Worm (Caenorhabditis elegans) whole organism, young adult: ENCODE data around the gene F22H10.11.
A peak's percentile ranks its signal among the peaks of the same experiment; 100 is the strongest.

Source experiments
- B0019.2 ChIP-seq: fragments of 200-800 bp; sonication (Bioruptor generic); conservative IDR thresholded peaks from 2 replicates; pipeline ENCODE4 v1.3.6; 2022; ENCODE audit warnings: missing genetic modification reagents, missing genetic modification characterization, missing compliant biosample characterization
- F22D6.2 ChIP-seq: sonication (generic microtip); optimal IDR thresholded peaks from 2 replicates; lab custom pipeline; 2016; ENCODE audit warnings: mild to moderate bottlenecking, missing genetic modification characterization, missing compliant biosample characterization
- F55B11.4 ChIP-seq: sonication (generic microtip); optimal IDR thresholded peaks from 2 replicates; lab custom pipeline; 2016; ENCODE audit warnings: missing compliant biosample characterization, missing genetic modification characterization, borderline replicate concordance; ENCODE audit not compliant: insufficient read depth
- F57A8.1 ChIP-seq: fragments of 200-800 bp; sonication (Bioruptor generic); optimal IDR thresholded peaks from 2 replicates; lab custom pipeline; 2018; ENCODE audit warnings: mild to moderate bottlenecking, missing genetic modification characterization, moderate library complexity, missing compliant biosample characterization
- F57C9.4 ChIP-seq: sonication (generic microtip); optimal IDR thresholded peaks from 2 replicates; lab custom pipeline; 2017; ENCODE audit warnings: mild to moderate bottlenecking, missing genetic modification characterization, missing compliant biosample characterization
- K12H6.12 ChIP-seq: fragments of 200-800 bp; sonication (Bioruptor generic); optimal IDR thresholded peaks from 2 replicates; lab custom pipeline; 2018; ENCODE audit warnings: mild to moderate bottlenecking, missing genetic modification characterization, missing compliant biosample characterization
- Y67H2A.10 ChIP-seq: fragments of 200-800 bp; sonication (Bioruptor generic); conservative IDR thresholded peaks from 2 replicates; pipeline ENCODE4 v1.3.6; 2022; ENCODE audit warnings: missing genetic modification reagents, missing genetic modification characterization, missing compliant biosample characterization
- Y95B8A.8 ChIP-seq: fragments of 200-800 bp; sonication (Bioruptor generic); IDR thresholded peaks from 2 replicates; pipeline ENCODE4 v1.3.6; 2022; ENCODE audit warnings: missing genetic modification reagents, missing genetic modification characterization, missing compliant biosample characterization
- ZK185.1 ChIP-seq: sonication (generic microtip); optimal IDR thresholded peaks from 2 replicates; lab custom pipeline; 2016; ENCODE audit warnings: mild to moderate bottlenecking, missing genetic modification characterization, missing compliant biosample characterization; ENCODE audit not compliant: poor library complexity, severe bottlenecking
- akir-1 ChIP-seq: fragments of 200-800 bp; sonication (Bioruptor generic); optimal IDR thresholded peaks from 2 replicates; lab custom pipeline; 2018; ENCODE audit warnings: mild to moderate bottlenecking, missing genetic modification characterization, moderate library complexity, missing compliant biosample characterization
- ceh-91 ChIP-seq: fragments of 200-800 bp; sonication (Bioruptor generic); IDR thresholded peaks from 2 replicates; pipeline ENCODE4 v1.3.6; 2022; ENCODE audit warnings: missing genetic modification reagents, missing genetic modification characterization, missing compliant biosample characterization
- die-1 ChIP-seq: sonication (generic microtip); optimal IDR thresholded peaks from 2 replicates; lab custom pipeline; 2016; ENCODE audit warnings: missing genotype, mild to moderate bottlenecking, missing genetic modification characterization, missing compliant biosample characterization
- dox-1 ChIP-seq: fragments of 200-800 bp; sonication (Bioruptor generic); IDR thresholded peaks from 2 replicates; pipeline ENCODE4 v1.3.6; 2022; ENCODE audit warnings: missing genetic modification reagents, missing genetic modification characterization, missing compliant biosample characterization
- egrh-3 ChIP-seq: fragments of 200-800 bp; sonication (Bioruptor generic); IDR thresholded peaks from 2 replicates; pipeline ENCODE4 v1.3.6; 2022; ENCODE audit warnings: missing genetic modification reagents, missing genetic modification characterization, missing compliant biosample characterization
- hlh-12 ChIP-seq: sonication (generic microtip); optimal IDR thresholded peaks from 2 replicates; lab custom pipeline; 2016; ENCODE audit warnings: missing genetic modification characterization, missing compliant biosample characterization
- hlh-26 ChIP-seq: fragments of 200-800 bp; sonication (Bioruptor generic); conservative IDR thresholded peaks from 2 replicates; pipeline ENCODE4 v1.3.6; 2022; ENCODE audit warnings: missing genetic modification reagents, missing genetic modification characterization, missing compliant biosample characterization
- hrde-1 ChIP-seq: sonication (generic microtip); optimal IDR thresholded peaks from 2 replicates; lab custom pipeline; 2016; ENCODE audit warnings: missing genetic modification characterization, mild to moderate bottlenecking, missing compliant biosample characterization, moderate library complexity, missing genotype, missing genetic modification reagents, borderline replicate concordance
- let-526 ChIP-seq: fragments of 200-800 bp; sonication (Bioruptor generic); IDR thresholded peaks from 2 replicates; pipeline ENCODE4 v1.3.6; 2022; ENCODE audit warnings: missing genetic modification reagents, missing genetic modification characterization, missing compliant biosample characterization
- lin-26 ChIP-seq: fragments of 200-800 bp; sonication (Bioruptor generic); IDR thresholded peaks from 2 replicates; pipeline ENCODE4 v1.3.6; 2022; ENCODE audit warnings: missing genetic modification reagents, missing genetic modification characterization, missing compliant biosample characterization
- lsl-1 ChIP-seq: fragments of 200-800 bp; sonication (Bioruptor generic); optimal IDR thresholded peaks from 2 replicates; lab custom pipeline; 2018; ENCODE audit warnings: mild to moderate bottlenecking, missing genetic modification characterization, moderate library complexity, missing compliant biosample characterization
- madf-3 ChIP-seq: fragments of 200-800 bp; sonication (Bioruptor generic); IDR thresholded peaks from 2 replicates; pipeline ENCODE4 v1.3.6; 2022; ENCODE audit warnings: missing genetic modification reagents, missing genetic modification characterization, missing compliant biosample characterization
- nfya-1 ChIP-seq: sonication (generic microtip); optimal IDR thresholded peaks from 2 replicates; lab custom pipeline; 2017; ENCODE audit warnings: antibody characterized with exemption, missing compliant biosample characterization, missing genetic modification characterization, borderline replicate concordance; ENCODE audit not compliant: insufficient read depth
- nhr-120 ChIP-seq: fragments of 200-800 bp; sonication (Bioruptor generic); IDR thresholded peaks from 2 replicates; pipeline ENCODE4 v1.3.6; 2022; ENCODE audit warnings: missing genetic modification characterization, missing compliant biosample characterization
- nhr-179 ChIP-seq: sonication (generic microtip); optimal IDR thresholded peaks from 2 replicates; lab custom pipeline; 2016; ENCODE audit warnings: mild to moderate bottlenecking, missing genetic modification characterization, missing compliant biosample characterization
- rcor-1 ChIP-seq: fragments of 200-800 bp; sonication (Bioruptor generic); IDR thresholded peaks from 2 replicates; pipeline ENCODE4 v1.3.6; 2022; ENCODE audit warnings: missing genetic modification reagents, missing genetic modification characterization, missing compliant biosample characterization
- snpc-1.1 ChIP-seq: sonication (generic microtip); optimal IDR thresholded peaks from 2 replicates; lab custom pipeline; 2017; ENCODE audit warnings: missing genetic modification characterization, mild to moderate bottlenecking, missing compliant biosample characterization, antibody characterized with exemption, moderate library complexity, missing genotype, missing genetic modification reagents; ENCODE audit not compliant: insufficient read depth
- snpc-1.3 ChIP-seq: sonication (generic microtip); optimal IDR thresholded peaks from 2 replicates; lab custom pipeline; 2017; ENCODE audit warnings: missing genetic modification characterization, mild to moderate bottlenecking, missing compliant biosample characterization, antibody characterized with exemption, moderate library complexity, missing genotype, missing genetic modification reagents; ENCODE audit not compliant: insufficient read depth
- snpc-4 ChIP-seq, 5 experiments: fragments of 150-350 bp in 1 of 5; sonication (generic microtip) in 4 of 5; optimal IDR thresholded peaks; 2 replicates each; lab custom pipeline; 2014 to 2018; ENCODE audit warnings: missing genetic modification characterization in 5 of 5, missing biosample characterization in 3 of 5, antibody characterized with exemption in 2 of 5, mild to moderate bottlenecking in 2 of 5, missing compliant biosample characterization in 2 of 5, missing genotype in 2 of 5, moderate library complexity in 2 of 5, missing genetic modification reagents in 1 of 5
- tbp1 ChIP-seq: fragments of 200-800 bp; sonication (Bioruptor generic); optimal IDR thresholded peaks from 2 replicates; lab custom pipeline; 2018; ENCODE audit warnings: mild to moderate bottlenecking, missing genetic modification characterization, missing compliant biosample characterization
- tbx-9 ChIP-seq: sonication (generic microtip); optimal IDR thresholded peaks from 2 replicates; lab custom pipeline; 2016; ENCODE audit warnings: borderline replicate concordance, missing genetic modification characterization, inconsistent platforms, missing compliant biosample characterization
- unc-130 ChIP-seq: sonication (generic microtip); optimal IDR thresholded peaks from 2 replicates; lab custom pipeline; 2016; ENCODE audit warnings: missing genetic modification reagents, missing genetic modification characterization, missing compliant biosample characterization
- unc-62 ChIP-seq: fragments of 150-350 bp; optimal IDR thresholded peaks from 2 replicates; lab custom pipeline; 2014; ENCODE audit warnings: missing biosample characterization, missing genetic modification reagents, missing genetic modification characterization
- xnd-1 ChIP-seq: sonication (generic microtip); optimal IDR thresholded peaks from 2 replicates; lab custom pipeline; 2016; ENCODE audit warnings: missing genotype, missing genetic modification reagents, missing genetic modification characterization, missing compliant biosample characterization
- zfh-2 ChIP-seq: fragments of 200-800 bp; sonication (Bioruptor generic); conservative IDR thresholded peaks from 2 replicates; pipeline ENCODE4 v1.3.6; 2022; ENCODE audit warnings: missing genetic modification reagents, missing genetic modification characterization, missing compliant biosample characterization
- zim-3 ChIP-seq: sonication (generic microtip); optimal IDR thresholded peaks from 2 replicates; lab custom pipeline; 2017; ENCODE audit warnings: mild to moderate bottlenecking, missing genetic modification characterization, moderate library complexity, missing compliant biosample characterization
- ztf-28 ChIP-seq: fragments of 200-800 bp; sonication (Bioruptor generic); IDR thresholded peaks from 2 replicates; pipeline ENCODE4 v1.3.6; 2022; ENCODE audit warnings: missing genetic modification reagents, missing genetic modification characterization, missing compliant biosample characterization
- ztf-3 ChIP-seq: fragments of 200-800 bp; sonication (Bioruptor generic); optimal IDR thresholded peaks from 2 replicates; lab custom pipeline; 2018; ENCODE audit warnings: mild to moderate bottlenecking, missing genetic modification characterization, missing compliant biosample characterization
- ztf-6 ChIP-seq: fragments of 200-800 bp; sonication (Bioruptor generic); IDR thresholded peaks from 2 replicates; pipeline ENCODE4 v1.3.6; 2022; ENCODE audit warnings: missing genetic modification reagents, missing genetic modification characterization, missing compliant biosample characterization

Gene F22H10.11

DNA sequence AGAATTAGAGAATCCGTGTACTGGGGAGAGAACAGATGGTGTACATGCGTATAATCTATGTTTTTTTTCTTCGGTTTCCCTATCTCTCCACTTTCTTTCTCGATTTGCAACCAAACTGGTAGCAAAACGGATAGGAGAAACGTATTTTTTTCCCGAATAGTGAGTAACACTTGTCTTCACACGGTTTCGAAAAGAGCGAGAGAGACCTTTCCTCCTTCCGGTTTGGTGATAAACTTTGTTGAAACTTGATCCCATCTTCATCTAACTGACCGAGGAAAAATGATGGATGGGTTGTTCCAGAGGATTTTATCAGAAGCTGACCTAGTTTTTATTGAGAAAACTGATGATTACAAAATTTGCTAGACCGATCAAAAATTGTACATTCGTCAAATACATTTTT is 29.5 kb downstream of the F22H10.11 start:
- TF ChIP-seq unc-130 (GFP tag; lab: Kevin White, UChicago) (no peak), K12H6.12 (tag; lab: Kevin White, UChicago) (no peak), snpc-1.3 (no peak), tbp1 (no peak), lin-26 (no peak), xnd-1 (tag; lab: Kevin White, UChicago) (no peak), lsl-1 (GFP tag; lab: Kevin White, UChicago) (no peak), F57C9.4 (tag; lab: Kevin White, UChicago) (no peak), nhr-179 (tag; lab: Kevin White, UChicago) (no peak), die-1 (tag; lab: Kevin White, UChicago) (no peak), zim-3 (tag; lab: Kevin White, UChicago) (no peak)

DNA sequence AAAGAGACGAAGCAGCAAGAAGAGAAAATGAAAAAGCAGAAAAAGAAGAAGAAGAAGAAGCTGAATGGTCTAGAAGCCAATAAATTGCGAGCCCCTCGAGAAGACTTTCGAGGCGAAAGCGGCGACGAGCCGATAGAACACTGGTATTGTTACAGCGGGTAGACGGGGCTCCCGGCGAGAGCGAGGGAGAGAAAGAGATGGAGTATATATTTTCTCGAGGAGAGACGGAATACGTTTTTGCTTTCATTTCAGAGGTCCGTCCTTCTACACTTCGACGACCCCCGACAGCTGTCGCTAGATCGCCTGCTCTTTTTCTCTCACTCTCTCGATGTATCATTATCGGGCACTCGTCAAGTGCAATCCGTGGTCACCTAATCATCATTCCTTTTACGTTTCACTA is 32.6 kb downstream of the F22H10.11 start:
- 0 out of 2 replicates have a peak, but pooled peaks have one; percentile 6 for TF ChIP-seq nhr-120 (GFP tag; lab: Robert Waterston, UW)
- TF ChIP-seq zfh-2 (GFP tag; lab: Robert Waterston, UW): peak; percentile 72
- TF ChIP-seq B0019.2 (GFP tag; lab: Robert Waterston, UW): no peak
- no peak for TF ChIP-seq snpc-4 (GFP tag; optimal IDR thresholded peaks at IDR 0.05; lab: Kevin White, UChicago)
- no peak for TF ChIP-seq snpc-4 (tag; optimal IDR thresholded peaks at IDR 0.05; lab: Kevin White, UChicago)

DNA sequence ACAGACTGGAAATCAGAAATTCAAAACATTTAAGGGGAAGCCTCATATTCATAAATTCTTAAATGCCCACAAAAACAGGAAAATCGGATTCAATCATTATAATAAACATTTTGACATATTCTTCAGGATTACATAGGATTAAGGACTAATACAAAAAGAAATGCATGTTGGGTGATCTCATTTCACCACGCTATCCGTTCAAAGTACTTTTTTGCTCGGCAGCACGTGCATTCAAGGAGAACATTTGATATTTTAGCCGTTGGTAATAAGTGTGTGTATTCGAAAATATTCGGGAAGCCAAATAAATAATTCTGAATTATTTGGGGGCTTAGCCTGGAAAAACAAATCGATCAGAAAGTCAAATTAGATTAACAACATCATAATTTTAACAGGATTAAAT is 37.2 kb downstream of the F22H10.11 start:
- TF ChIP-seq hrde-1 (tag; lab: Kevin White, UChicago) (no peak), tbx-9 (tag; lab: Kevin White, UChicago) (no peak), let-526 (GFP tag; lab: Robert Waterston, UW) (no peak), ztf-3 (GFP tag; lab: Kevin White, UChicago) (no peak), unc-62 (GFP tag; lab: Kevin White, UChicago) (no peak), tbp1 (no peak), hlh-26 (no peak), F57A8.1 (no peak), F55B11.4 (tag; lab: Kevin White, UChicago) (no peak), egrh-3 (GFP tag; lab: Robert Waterston, UW) (no peak), akir-1 (GFP tag; lab: Kevin White, UChicago) (no peak), Y95B8A.8 (GFP tag; lab: Robert Waterston, UW) (no peak), ceh-91 (GFP tag; lab: Robert Waterston, UW) (no peak), nhr-179 (tag; lab: Kevin White, UChicago) (no peak), ztf-28 (GFP tag; lab: Robert Waterston, UW) (no peak), hlh-12 (tag; lab: Kevin White, UChicago) (no peak), snpc-1.1 (tag; lab: Kevin White, UChicago) (no peak)

DNA sequence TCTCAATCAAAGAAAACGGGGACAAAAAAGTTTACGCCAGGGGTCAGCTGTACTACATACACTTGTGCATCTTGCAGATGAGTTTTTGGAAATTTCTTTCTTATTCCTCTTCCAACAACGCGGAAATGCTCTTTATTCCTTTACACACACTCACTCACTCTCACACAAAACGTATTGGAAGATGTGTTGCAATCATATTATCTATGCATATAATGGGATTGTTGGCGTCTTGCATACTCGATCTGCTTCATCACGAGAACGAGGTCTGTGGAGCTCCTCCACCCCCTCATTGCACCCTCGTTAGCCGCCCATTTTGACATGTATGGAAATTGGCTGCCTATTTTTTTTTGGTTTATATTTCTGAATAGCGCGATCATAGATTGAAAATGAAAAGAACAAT is 39.1 kb downstream of the F22H10.11 start:
- no peak for TF ChIP-seq ztf-6
- no peak for TF ChIP-seq hlh-12 (tag; lab: Kevin White, UChicago)
- no peak for TF ChIP-seq ZK185.1 (tag; lab: Kevin White, UChicago)
- TF ChIP-seq nfya-1 (tag; lab: Kevin White, UChicago): no peak
- TF ChIP-seq rcor-1 (GFP tag; lab: Robert Waterston, UW): no peak
- no peak for TF ChIP-seq F22D6.2
- TF ChIP-seq Y67H2A.10: no peak
- no peak for TF ChIP-seq dox-1 (GFP tag; lab: Robert Waterston, UW)
- no peak for TF ChIP-seq madf-3 (GFP tag; lab: Robert Waterston, UW)
- no peak for TF ChIP-seq nhr-179 (tag; lab: Kevin White, UChicago)
